Worm (Caenorhabditis elegans) whole organism, L4/young adult: ENCODE data around the gene miga-1.

Source experiments
- W03F9.2 ChIP-seq: fragments of 150-350 bp; optimal IDR thresholded peaks from 2 replicates; lab custom pipeline; 2014; ENCODE audit warnings: missing biosample characterization, missing genetic modification characterization
- dao-5 ChIP-seq: sonication (generic microtip); optimal IDR thresholded peaks from 2 replicates; lab custom pipeline; 2016; ENCODE audit warnings: missing genotype, missing genetic modification characterization, moderate library complexity, missing compliant biosample characterization
- him-1 ChIP-seq: sonication (generic microtip); optimal IDR thresholded peaks from 2 replicates; lab custom pipeline; 2016; ENCODE audit warnings: missing genotype, missing genetic modification reagents, missing genetic modification characterization, missing compliant biosample characterization

miga-1 gene

DNA sequence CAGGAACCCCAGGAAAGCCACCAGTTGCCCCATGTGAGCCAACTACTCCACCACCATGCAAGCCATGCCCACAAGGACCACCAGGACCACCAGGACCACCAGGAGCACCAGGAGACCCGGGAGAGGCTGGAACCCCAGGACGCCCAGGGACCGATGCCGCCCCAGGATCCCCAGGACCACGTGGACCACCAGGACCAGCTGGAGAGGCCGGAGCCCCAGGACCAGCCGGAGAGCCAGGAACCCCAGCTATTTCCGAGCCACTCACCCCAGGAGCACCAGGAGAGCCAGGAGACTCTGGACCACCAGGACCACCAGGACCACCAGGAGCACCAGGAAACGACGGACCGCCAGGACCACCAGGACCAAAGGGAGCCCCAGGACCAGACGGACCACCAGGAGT is 47.2 kb downstream of the miga-1 start:
- no peak for TF ChIP-seq him-1 (tag; lab: Kevin White, UChicago)
- TF ChIP-seq W03F9.2 (tag; lab: Kevin White, UChicago) = no peak
- TF ChIP-seq dao-5 = no peak

DNA sequence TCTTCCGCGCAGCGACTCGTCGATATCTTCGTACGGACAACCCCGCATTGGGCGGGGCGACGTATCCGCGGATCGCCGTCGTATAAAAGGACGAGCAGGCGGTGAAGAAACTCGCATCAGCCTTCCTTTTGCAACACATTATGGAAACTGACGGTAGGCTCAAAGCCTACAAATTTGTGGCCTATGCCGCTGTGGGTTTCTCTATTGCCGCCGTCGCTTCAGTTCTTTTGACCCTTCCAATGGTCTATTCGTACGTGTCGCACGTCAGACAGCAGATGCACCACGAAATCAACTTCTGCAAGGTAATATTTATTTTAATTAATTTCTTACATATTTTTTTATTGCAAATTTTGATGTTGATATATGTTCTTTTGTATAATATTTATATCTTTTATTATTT is 47.8 kb downstream of the miga-1 start:
- TF ChIP-seq dao-5 = no peak
- no peak for TF ChIP-seq W03F9.2 (tag; lab: Kevin White, UChicago)
- TF ChIP-seq him-1 (tag; lab: Kevin White, UChicago) = no peak

DNA sequence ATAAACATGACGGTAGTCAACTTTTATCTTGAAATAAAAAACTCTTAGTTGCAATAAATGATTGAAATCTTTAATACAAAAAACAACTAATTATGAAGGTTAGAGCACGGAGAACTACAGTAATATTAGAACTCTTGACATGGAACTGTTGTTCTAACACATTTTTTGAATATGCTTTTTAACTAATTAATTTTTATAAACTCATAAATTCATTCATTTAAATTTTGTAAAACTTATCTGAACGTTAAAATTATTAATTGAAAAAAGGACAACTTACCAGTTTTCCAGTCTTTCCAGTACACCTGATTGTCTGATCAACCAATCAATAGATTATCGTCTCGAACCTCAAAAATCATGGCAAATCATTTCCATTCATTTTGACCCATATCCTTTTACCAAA is 48.2 kb downstream of the miga-1 start, which contains the start of gene sqt-3:
sqt-3 (plus strand) TSS at position 301 of the 400 bp plus-strand sequence.
- TF ChIP-seq W03F9.2 (tag; lab: Kevin White, UChicago) (no peak), dao-5 (no peak), him-1 (tag; lab: Kevin White, UChicago) (no peak)

DNA sequence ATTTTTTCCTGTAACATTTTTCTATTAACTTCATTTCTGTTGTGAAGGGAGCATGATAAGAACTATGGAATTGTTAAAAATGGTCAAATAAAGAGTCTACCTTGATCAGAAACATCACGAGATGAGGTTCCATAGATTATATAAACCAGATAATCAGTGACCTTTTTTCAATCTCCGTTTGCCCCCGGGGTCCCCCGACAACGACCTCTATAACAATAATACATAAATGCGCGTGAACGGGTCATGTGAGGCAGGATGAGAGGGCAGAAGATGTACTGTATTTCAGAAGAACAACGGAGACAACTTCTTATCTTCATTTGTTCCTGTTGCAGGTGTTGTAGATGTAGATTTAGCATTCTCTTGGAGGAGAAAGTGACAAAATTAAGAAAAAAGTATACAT is 48.8 kb downstream of the miga-1 start:
- no peak for TF ChIP-seq him-1 (tag; lab: Kevin White, UChicago)
- TF ChIP-seq W03F9.2 (tag; lab: Kevin White, UChicago) = no peak
- no peak for TF ChIP-seq dao-5

DNA sequence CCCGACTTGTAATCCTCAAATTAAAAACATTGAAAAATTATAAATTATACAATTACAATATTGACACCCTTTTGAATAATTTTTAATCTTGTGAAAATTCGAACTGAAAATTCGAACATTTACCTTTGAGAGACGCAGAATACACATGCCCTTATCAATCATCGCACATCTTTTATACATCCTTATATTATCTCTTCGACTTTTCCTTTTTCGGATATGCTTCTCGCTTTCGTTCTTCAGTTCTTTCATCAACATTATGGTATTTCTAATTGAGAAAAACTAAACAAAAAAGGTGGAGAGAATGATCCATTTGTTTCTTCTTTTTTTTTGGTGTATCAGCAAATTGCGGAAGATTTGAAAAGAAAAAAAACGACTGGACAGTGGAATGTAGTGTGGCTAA is 51.3 kb downstream of the miga-1 start:
- no peak for TF ChIP-seq W03F9.2 (tag; lab: Kevin White, UChicago)
- TF ChIP-seq dao-5 = no peak
- TF ChIP-seq him-1 (tag; lab: Kevin White, UChicago) = no peak
